Worm (Caenorhabditis elegans): ENCODE results near the gene dnj-25.

The dnj-25 gene

DNA sequence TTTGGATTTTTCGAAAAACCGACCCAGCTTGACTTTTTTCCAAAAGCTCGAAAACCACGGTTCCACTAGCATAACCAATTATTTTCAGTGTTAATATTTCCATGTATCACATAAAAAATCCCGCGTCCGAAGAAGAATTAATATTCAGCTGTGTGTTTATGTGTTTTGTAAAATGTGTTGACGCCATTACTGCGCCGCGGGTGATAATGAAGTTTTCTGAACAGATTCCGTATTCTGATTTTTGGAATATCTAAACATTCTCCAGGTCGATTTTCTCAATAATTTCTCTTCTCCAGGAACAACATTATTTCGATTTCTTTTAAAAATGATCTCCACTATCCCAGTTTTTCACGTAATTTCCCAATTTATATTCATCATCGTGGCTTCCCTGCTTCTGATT, 9.5 kb downstream of the dnj-25 start, which contains the start of gene srxa-6:
srxa-6 (plus strand) TSS at position 301 of the 400 bp plus-strand sequence.
- TF ChIP-seq tra-4 (tag; optimal IDR thresholded peaks at IDR 0.05), result no peak
- TF ChIP-seq flt-1 (GFP tag; IDR thresholded peaks at IDR 0.05), result no peak
- TF ChIP-seq scrt-1 (GFP tag; IDR thresholded peaks at IDR 0.05), result no peak
- TF ChIP-seq F13C5.2 (tag; optimal IDR thresholded peaks at IDR 0.05), result no peak
- TF ChIP-seq tbx-37 (GFP tag; conservative IDR thresholded peaks at IDR 0.05), result no peak
- TF ChIP-seq sea-1 (GFP tag; conservative IDR thresholded peaks at IDR 0.05), result no peak
- TF ChIP-seq ama-1 (optimal IDR thresholded peaks at IDR 0.05), result no peak
- no peak for TF ChIP-seq B0310.2 (tag; optimal IDR thresholded peaks at IDR 0.05)
- TF ChIP-seq hnd-1 (tag; optimal IDR thresholded peaks at IDR 0.05), result no peak
- TF ChIP-seq aly-1 (tag; optimal IDR thresholded peaks at IDR 0.05), result no peak
- TF ChIP-seq ceh-13 (GFP tag; optimal IDR thresholded peaks at IDR 0.05), result no peak
- TF ChIP-seq hmbx-1 (tag; optimal IDR thresholded peaks at IDR 0.05), result no peak
- no peak for TF ChIP-seq tbx-11 (GFP tag; IDR thresholded peaks at IDR 0.05)
- TF ChIP-seq hmg-4 (GFP tag; optimal IDR thresholded peaks at IDR 0.05), result no peak
- TF ChIP-seq ets-7 (tag; optimal IDR thresholded peaks at IDR 0.05), result no peak
- TF ChIP-seq pes-1 (GFP tag; IDR thresholded peaks at IDR 0.05), result no peak
- no peak for TF ChIP-seq ceh-36 (tag; optimal IDR thresholded peaks at IDR 0.05)

DNA sequence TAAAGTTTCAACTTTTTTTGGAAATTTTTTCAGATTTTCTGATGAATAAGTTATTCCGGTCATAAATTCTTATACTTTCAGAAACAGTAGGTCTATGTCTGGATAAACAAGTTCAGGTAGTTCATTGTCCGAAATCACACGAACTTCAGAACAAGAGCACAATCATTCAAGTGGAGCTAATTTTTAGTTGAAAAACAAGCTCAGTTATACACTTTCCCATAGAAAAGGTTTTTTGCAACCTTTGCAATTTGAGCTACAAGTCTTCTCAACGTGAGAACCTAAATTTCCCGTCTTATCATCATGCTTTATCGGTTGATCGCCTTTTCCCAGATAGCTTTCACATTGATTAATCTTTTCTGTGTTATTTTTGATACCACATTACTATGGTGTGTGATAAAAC, 12.4 kb downstream of the dnj-25 start, which contains the start of gene srxa-1:
srxa-1 (plus strand) TSS at position 301 of the 400 bp plus-strand sequence.
- no peak for TF ChIP-seq scrt-1 (GFP tag; IDR thresholded peaks at IDR 0.05)
- no peak for TF ChIP-seq sea-1 (GFP tag; conservative IDR thresholded peaks at IDR 0.05)
- no peak for TF ChIP-seq hmg-4 (GFP tag; optimal IDR thresholded peaks at IDR 0.05)
- no peak for TF ChIP-seq ets-7 (tag; optimal IDR thresholded peaks at IDR 0.05)
- no peak for TF ChIP-seq tra-4 (tag; optimal IDR thresholded peaks at IDR 0.05)
- TF ChIP-seq hnd-1 (tag; optimal IDR thresholded peaks at IDR 0.05), result no peak
- TF ChIP-seq ceh-36 (tag; optimal IDR thresholded peaks at IDR 0.05), result no peak
- TF ChIP-seq F13C5.2 (tag; optimal IDR thresholded peaks at IDR 0.05), result no peak
- TF ChIP-seq tbx-11 (GFP tag; IDR thresholded peaks at IDR 0.05), result no peak
- no peak for TF ChIP-seq pes-1 (GFP tag; IDR thresholded peaks at IDR 0.05)
- no peak for TF ChIP-seq B0310.2 (tag; optimal IDR thresholded peaks at IDR 0.05)
- no peak for TF ChIP-seq ama-1 (optimal IDR thresholded peaks at IDR 0.05)
- TF ChIP-seq hmbx-1 (tag; optimal IDR thresholded peaks at IDR 0.05), result no peak
- no peak for TF ChIP-seq tbx-37 (GFP tag; conservative IDR thresholded peaks at IDR 0.05)
- no peak for TF ChIP-seq ceh-13 (GFP tag; optimal IDR thresholded peaks at IDR 0.05)
- no peak for TF ChIP-seq flt-1 (GFP tag; IDR thresholded peaks at IDR 0.05)
- TF ChIP-seq aly-1 (tag; optimal IDR thresholded peaks at IDR 0.05), result no peak

DNA sequence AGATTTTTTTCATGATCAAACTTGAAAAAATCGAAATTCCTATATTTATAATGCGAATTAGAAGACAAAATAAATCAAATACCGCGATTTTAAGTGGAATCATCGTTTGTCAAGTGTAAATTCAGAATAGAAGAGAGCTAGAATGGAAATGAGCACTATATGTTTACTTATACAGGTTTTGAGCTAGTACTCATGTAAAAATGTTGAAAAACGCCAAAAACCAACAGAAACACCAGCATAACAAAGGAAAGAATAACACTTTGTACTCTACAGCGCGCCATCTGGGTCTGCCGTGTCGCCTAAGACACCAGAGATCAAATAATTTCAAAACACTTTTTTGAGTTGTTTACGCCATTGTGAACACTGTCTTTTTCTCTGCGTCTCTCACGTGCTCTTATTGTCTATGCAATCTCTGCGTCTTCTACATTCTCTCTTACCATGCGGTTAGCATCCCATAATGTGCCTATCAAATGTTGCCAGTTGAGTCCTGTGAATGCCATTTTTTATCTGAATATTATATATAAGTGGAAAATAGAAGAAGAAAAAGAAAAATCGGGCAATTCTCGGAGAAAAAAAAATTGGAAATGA, 15.3 kb downstream of the dnj-25 start, which contains the start of gene ipla-3:
ipla-3 (minus strand) TSS at position 510 of the 588 bp plus-strand sequence.
- TF ChIP-seq flt-1 (GFP tag; IDR thresholded peaks at IDR 0.05) (no peak), ceh-13 (GFP tag; optimal IDR thresholded peaks at IDR 0.05) (no peak), F13C5.2 (tag; optimal IDR thresholded peaks at IDR 0.05) (no peak)

DNA sequence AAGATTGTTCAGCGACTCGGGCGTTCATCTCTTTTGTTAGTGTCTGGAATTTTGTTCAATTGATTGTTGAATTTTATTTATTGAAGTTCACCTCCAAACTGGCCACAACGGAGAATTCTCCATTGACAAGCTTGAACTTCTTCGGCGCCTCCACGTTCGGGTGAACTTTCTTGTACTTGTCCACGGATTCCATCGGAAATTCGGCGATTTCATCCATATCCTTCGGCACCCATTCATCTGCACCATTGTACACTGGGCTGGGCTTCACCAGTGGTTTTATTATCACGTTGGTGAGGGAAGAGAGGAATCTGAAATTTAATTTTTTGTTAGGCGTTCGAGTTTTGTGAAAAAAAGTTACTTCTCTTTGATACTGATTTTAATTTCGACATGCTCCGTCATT, 16.7 kb downstream of the dnj-25 start:
- TF ChIP-seq sea-1 (GFP tag; conservative IDR thresholded peaks at IDR 0.05) (no peak), F13C5.2 (tag; optimal IDR thresholded peaks at IDR 0.05) (no peak), ceh-13 (GFP tag; optimal IDR thresholded peaks at IDR 0.05) (no peak), ama-1 (optimal IDR thresholded peaks at IDR 0.05) (no peak), tbx-37 (GFP tag; conservative IDR thresholded peaks at IDR 0.05) (no peak), ceh-36 (tag; optimal IDR thresholded peaks at IDR 0.05) (no peak), B0310.2 (tag; optimal IDR thresholded peaks at IDR 0.05) (no peak)

DNA sequence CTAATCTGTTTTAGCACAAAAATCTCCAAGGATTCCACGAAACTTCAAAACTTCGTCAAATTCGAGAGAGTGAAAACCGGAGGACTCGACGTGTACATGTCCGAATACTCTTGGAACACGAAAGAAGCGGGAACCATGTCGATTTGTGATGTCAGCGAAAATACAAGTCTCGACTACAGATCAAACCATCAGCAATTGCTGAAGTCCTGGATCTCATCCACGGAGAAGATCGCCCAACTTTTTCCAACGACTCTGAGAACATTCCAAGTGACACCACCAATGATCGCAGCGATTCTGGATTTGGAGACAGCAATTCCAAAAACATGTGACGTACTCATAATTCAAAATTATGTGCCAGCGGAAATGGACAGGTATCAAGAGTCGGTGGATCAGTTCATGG, 21.7 kb downstream of the dnj-25 start:
- TF ChIP-seq hmg-4 (GFP tag; optimal IDR thresholded peaks at IDR 0.05) (no peak), pes-1 (GFP tag; IDR thresholded peaks at IDR 0.05) (no peak), scrt-1 (GFP tag; IDR thresholded peaks at IDR 0.05) (no peak), ceh-13 (GFP tag; optimal IDR thresholded peaks at IDR 0.05) (no peak)

DNA sequence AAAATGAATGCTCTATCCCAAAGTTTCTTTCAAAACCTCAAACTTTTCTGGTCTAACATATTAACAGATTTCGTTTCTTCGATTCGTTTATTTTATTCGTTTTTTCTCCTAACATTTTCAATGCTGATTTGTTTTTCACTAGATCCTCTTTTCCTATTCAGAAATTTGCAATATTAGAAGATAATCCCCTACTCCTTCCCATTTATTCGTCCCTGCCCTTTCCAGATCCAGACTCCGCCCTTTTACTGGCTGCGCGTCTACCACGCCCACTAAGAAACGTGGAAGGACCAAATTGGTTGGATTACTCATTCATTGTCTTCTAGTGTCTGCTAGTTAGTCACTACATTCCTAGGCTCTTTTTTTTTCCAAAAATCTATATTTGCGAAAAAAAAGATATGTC, 22.2 kb downstream of the dnj-25 start, which contains the start of gene Y44A6C.2:
Y44A6C.2 (plus strand) TSS at position 301 of the 400 bp plus-strand sequence.
- no peak for TF ChIP-seq hnd-1 (tag; optimal IDR thresholded peaks at IDR 0.05)
- no peak for TF ChIP-seq scrt-1 (GFP tag; IDR thresholded peaks at IDR 0.05)
- no peak for TF ChIP-seq ama-1 (optimal IDR thresholded peaks at IDR 0.05)
- TF ChIP-seq tbx-37 (GFP tag; conservative IDR thresholded peaks at IDR 0.05), result no peak
- TF ChIP-seq flt-1 (GFP tag; IDR thresholded peaks at IDR 0.05), result no peak
- TF ChIP-seq F13C5.2 (tag; optimal IDR thresholded peaks at IDR 0.05), result no peak
- no peak for TF ChIP-seq hmg-4 (GFP tag; optimal IDR thresholded peaks at IDR 0.05)

DNA sequence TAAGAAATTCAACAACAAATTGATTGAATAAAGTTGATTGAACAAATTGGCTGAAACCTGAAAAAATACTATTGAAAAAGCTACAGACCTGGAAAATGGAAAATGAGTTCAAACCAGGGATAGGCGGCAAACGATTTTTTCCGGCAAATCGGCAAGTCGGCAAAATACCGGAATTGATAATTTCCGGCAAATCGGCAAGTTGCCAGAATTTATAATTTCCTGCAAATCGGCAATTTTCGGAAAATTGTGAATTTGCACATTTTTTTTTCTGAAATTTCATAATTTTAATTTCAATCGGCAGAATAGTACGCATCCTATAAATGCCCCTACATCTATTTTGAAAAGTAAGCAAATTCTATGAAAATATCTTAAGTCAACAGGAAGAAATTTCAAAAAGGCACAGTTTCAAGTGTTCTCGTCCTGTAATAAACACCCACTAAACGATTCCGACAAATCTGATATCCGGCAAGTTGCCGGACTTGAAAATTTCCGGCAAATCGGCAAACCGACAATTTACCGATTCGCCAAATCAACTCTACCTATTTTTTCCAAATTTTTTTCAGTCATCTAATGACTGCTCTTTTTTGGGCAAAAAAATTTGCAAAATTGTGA, 27.2 kb downstream of the dnj-25 start:
- TF ChIP-seq tbx-11 (GFP tag; IDR thresholded peaks at IDR 0.05), result no peak
- no peak for TF ChIP-seq aly-1 (tag; optimal IDR thresholded peaks at IDR 0.05)
- TF ChIP-seq tbx-37 (GFP tag; conservative IDR thresholded peaks at IDR 0.05), result no peak

DNA sequence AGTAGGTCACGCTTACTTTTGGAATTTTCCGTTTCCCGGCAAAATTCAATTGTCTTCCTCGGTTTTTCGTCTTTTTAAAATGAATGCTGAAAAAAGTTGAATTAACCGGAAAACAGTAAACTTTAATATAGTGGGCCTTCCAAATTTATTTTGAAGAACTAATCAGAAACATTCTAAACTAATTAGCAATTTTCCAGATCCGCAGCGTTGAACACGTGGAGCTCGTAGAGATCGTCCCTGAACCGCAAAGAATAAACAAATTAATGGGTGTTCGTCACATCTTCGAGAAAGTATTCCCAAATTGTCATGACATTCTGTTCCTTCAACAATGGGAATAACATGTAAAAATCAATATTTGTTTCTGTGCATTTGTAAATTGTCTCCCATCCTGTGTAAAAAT, 27.9 kb downstream of the dnj-25 start:
- no peak for TF ChIP-seq ceh-36 (tag; optimal IDR thresholded peaks at IDR 0.05)
- TF ChIP-seq tra-4 (tag; optimal IDR thresholded peaks at IDR 0.05), result no peak
- no peak for TF ChIP-seq F13C5.2 (tag; optimal IDR thresholded peaks at IDR 0.05)
- no peak for TF ChIP-seq ama-1 (optimal IDR thresholded peaks at IDR 0.05)
- TF ChIP-seq sea-1 (GFP tag; conservative IDR thresholded peaks at IDR 0.05), result no peak
- no peak for TF ChIP-seq ets-7 (tag; optimal IDR thresholded peaks at IDR 0.05)
- no peak for TF ChIP-seq scrt-1 (GFP tag; IDR thresholded peaks at IDR 0.05)
- TF ChIP-seq hnd-1 (tag; optimal IDR thresholded peaks at IDR 0.05), result no peak
- no peak for TF ChIP-seq hmbx-1 (tag; optimal IDR thresholded peaks at IDR 0.05)
- no peak for TF ChIP-seq flt-1 (GFP tag; IDR thresholded peaks at IDR 0.05)
- TF ChIP-seq tbx-37 (GFP tag; conservative IDR thresholded peaks at IDR 0.05), result no peak
- no peak for TF ChIP-seq tbx-11 (GFP tag; IDR thresholded peaks at IDR 0.05)

All from whole organism, early embryonic.